Worm (Caenorhabditis elegans) whole organism, midembryonic: ENCODE data around the gene oac-29.

ENCODE experiments used
- T22C8.4 ChIP-seq: fragments of 200-800 bp; sonication (Bioruptor generic); IDR thresholded peaks from 2 replicates; pipeline ENCODE4 v1.3.6; 2022; ENCODE audit warnings: missing genetic modification characterization, missing compliant biosample characterization
- cog-1 ChIP-seq: sonication (generic microtip); optimal IDR thresholded peaks from 2 replicates; lab custom pipeline; 2016; ENCODE audit warnings: missing genetic modification characterization, missing compliant biosample characterization
- flt-1 ChIP-seq: fragments of 200-800 bp; sonication (Bioruptor generic); IDR thresholded peaks from 2 replicates; pipeline ENCODE4 v1.3.6; 2022; ENCODE audit warnings: missing genetic modification characterization, missing compliant biosample characterization
- klf-2 ChIP-seq: fragments of 200-800 bp; sonication (Bioruptor generic); conservative IDR thresholded peaks from 2 replicates; pipeline ENCODE4 v1.3.6; 2022; ENCODE audit warnings: missing genetic modification reagents, missing genetic modification characterization, missing compliant biosample characterization
- med-1 ChIP-seq: sonication (generic microtip); optimal IDR thresholded peaks from 2 replicates; lab custom pipeline; 2017; ENCODE audit warnings: missing genetic modification characterization, mild to moderate bottlenecking, missing compliant biosample characterization, antibody characterized with exemption, missing genetic modification reagents; ENCODE audit not compliant: insufficient read depth
- ref-1 ChIP-seq: fragments of 200-800 bp; sonication (Bioruptor generic); conservative IDR thresholded peaks from 2 replicates; pipeline ENCODE4 v1.3.6; 2022; ENCODE audit warnings: missing genetic modification reagents, missing genetic modification characterization, missing compliant biosample characterization
- tab-1 ChIP-seq: fragments of 200-800 bp; sonication (Bioruptor generic); IDR thresholded peaks from 2 replicates; pipeline ENCODE4 v1.3.6; 2022; ENCODE audit warnings: missing genetic modification characterization, missing compliant biosample characterization
- ztf-23 ChIP-seq: fragments of 200-800 bp; sonication (Bioruptor generic); IDR thresholded peaks from 2 replicates; pipeline ENCODE4 v1.3.6; 2022; ENCODE audit warnings: missing genetic modification reagents, missing genetic modification characterization, missing compliant biosample characterization
- ztf-29 ChIP-seq: fragments of 200-800 bp; sonication (Bioruptor generic); IDR thresholded peaks from 2 replicates; pipeline ENCODE4 v1.3.6; 2022; ENCODE audit warnings: missing genetic modification reagents, missing genetic modification characterization, missing compliant biosample characterization

oac-29 gene

ce11 chrV:8632788-8633187 is 2.7 kb downstream of the oac-29 start:
- TF ChIP-seq cog-1 (tag; lab: Kevin White, UChicago) (no peak), ref-1 (no peak), tab-1 (no peak), ztf-23 (GFP tag; lab: Robert Waterston, UW) (no peak), med-1 (no peak), ztf-29 (GFP tag; lab: Robert Waterston, UW) (no peak), flt-1 (no peak), T22C8.4 (no peak)

ce11 chrV:8631277-8631765 is 4.2 kb downstream of the oac-29 start, which contains the start of gene atg-18:
Gene atg-18, minus strand, starts transcription at chrV:8631327.
- TF ChIP-seq klf-2 (GFP tag; lab: Robert Waterston, UW) (peak; percentile 51; the same call in 1 of the 2 replicates), tab-1 (no peak), med-1 (peak; percentile 78), T22C8.4 (no peak), ztf-23 (GFP tag; lab: Robert Waterston, UW) (peak; percentile 68; the same call in 1 of the 2 replicates), ztf-29 (GFP tag; lab: Robert Waterston, UW) (peak; percentile 58; the same call in 1 of the 2 replicates), cog-1 (tag; lab: Kevin White, UChicago) (peak; percentile 2)

ce11 chrV:8629029-8629428 is 6.4 kb downstream of the oac-29 start, which contains the start of gene F41E6.12:
Gene F41E6.12, minus strand, starts transcription at chrV:8629129.
- TF ChIP-seq cog-1 (tag; lab: Kevin White, UChicago) (no peak), tab-1 (no peak), ztf-23 (GFP tag; lab: Robert Waterston, UW) (no peak), ref-1 (no peak), ztf-29 (GFP tag; lab: Robert Waterston, UW) (no peak), flt-1 (no peak)

- no peak for TF ChIP-seq klf-2 (GFP tag; lab: Robert Waterston, UW)
- no peak for TF ChIP-seq med-1
Observed at ce11 chrV:8627580-8627979, 7.9 kb downstream of the oac-29 start.

- TF ChIP-seq flt-1 (no peak), cog-1 (tag; lab: Kevin White, UChicago) (no peak), ztf-29 (GFP tag; lab: Robert Waterston, UW) (no peak), tab-1 (no peak), ref-1 (no peak), T22C8.4 (no peak), ztf-23 (GFP tag; lab: Robert Waterston, UW) (no peak), med-1 (no peak), klf-2 (GFP tag; lab: Robert Waterston, UW) (no peak)
Observed at ce11 chrV:8626406-8626805, 9.1 kb downstream of the oac-29 start.

ce11 chrV:8623754-8624153 is 11.7 kb downstream of the oac-29 start, which contains the start of gene F41E6.17:
Gene F41E6.17, plus strand, starts transcription at chrV:8624101.
- TF ChIP-seq ztf-29 (GFP tag; lab: Robert Waterston, UW) (no peak), ref-1 (no peak), klf-2 (GFP tag; lab: Robert Waterston, UW) (no peak), tab-1 (no peak), cog-1 (tag; lab: Kevin White, UChicago) (no peak), T22C8.4 (no peak), med-1 (no peak), ztf-23 (GFP tag; lab: Robert Waterston, UW) (no peak), flt-1 (no peak)

ce11 chrV:8622314-8622713 is 13.2 kb downstream of the oac-29 start, which contains the start of gene F41E6.1:
Gene F41E6.1, plus strand, starts transcription at chrV:8622614.
- TF ChIP-seq cog-1 (tag; lab: Kevin White, UChicago) (no peak), ztf-29 (GFP tag; lab: Robert Waterston, UW) (no peak), ztf-23 (GFP tag; lab: Robert Waterston, UW) (no peak), med-1 (no peak), T22C8.4 (no peak)

ce11 chrV:8621213-8621612 is 14.3 kb downstream of the oac-29 start, which contains the start of gene idpc-2:
Gene idpc-2, minus strand, starts transcription at chrV:8621313.
- TF ChIP-seq tab-1 (no peak), ztf-23 (GFP tag; lab: Robert Waterston, UW) (no peak), ztf-29 (GFP tag; lab: Robert Waterston, UW) (no peak), T22C8.4 (no peak), cog-1 (tag; lab: Kevin White, UChicago) (no peak), klf-2 (GFP tag; lab: Robert Waterston, UW) (no peak), flt-1 (no peak), ref-1 (no peak), med-1 (no peak)

ce11 chrV:8618738-8619137 is 16.7 kb downstream of the oac-29 start, which contains the start of gene grd-5:
Gene grd-5, plus strand, starts transcription at chrV:8619032.
- TF ChIP-seq T22C8.4 (no peak), ref-1 (no peak), ztf-23 (GFP tag; lab: Robert Waterston, UW) (no peak), cog-1 (tag; lab: Kevin White, UChicago) (no peak)

- TF ChIP-seq T22C8.4 (no peak), ztf-23 (GFP tag; lab: Robert Waterston, UW) (no peak), med-1 (no peak), flt-1 (no peak), klf-2 (GFP tag; lab: Robert Waterston, UW) (no peak), tab-1 (no peak), ref-1 (no peak), ztf-29 (GFP tag; lab: Robert Waterston, UW) (no peak), cog-1 (tag; lab: Kevin White, UChicago) (no peak)
Observed at ce11 chrV:8615711-8616110, 19.8 kb downstream of the oac-29 start.
